Fruit fly (Drosophila melanogaster) Kc167 (cell line): ENCODE data around the gene Eig71Ee.

Experiments used
- Myc ChIP-seq: fragments of >200 bp; optimal IDR thresholded peaks from 2 replicates; lab custom pipeline; 2017; ENCODE audit warnings: missing external identifiers
- Sin3A ChIP-seq: fragments of >200 bp; optimal IDR thresholded peaks from 2 replicates; lab custom pipeline; 2018; ENCODE audit warnings: missing external identifiers
- h ChIP-seq: fragments of >200 bp; optimal IDR thresholded peaks from 3 replicates; lab custom pipeline; 2018; ENCODE audit warnings: missing external identifiers
- insv ChIP-seq: fragments of >200 bp; optimal IDR thresholded peaks from 3 replicates; lab custom pipeline; 2018; ENCODE audit warnings: missing external identifiers
- psq ChIP-seq: fragments of >200 bp; optimal IDR thresholded peaks from 2 replicates; lab custom pipeline; 2017; ENCODE audit warnings: missing external identifiers
- ttk ChIP-seq: sonication (Bioruptor generic); optimal IDR thresholded peaks from 2 replicates; lab custom pipeline; 2017; ENCODE audit warnings: missing external identifiers

Eig71Ee gene

dm6 chr3L:15691968-15692367 lies 36.2 kb upstream of the Eig71Ee start, which contains the start of gene CG34451:
Gene CG34451, minus strand, starts transcription at chr3L:15692068.
- TF ChIP-seq h (lab: Kevin White, UChicago) (no peak), Sin3A (lab: Kevin White, UChicago) (no peak), insv (lab: Kevin White, UChicago) (no peak), Myc (lab: Kevin White, UChicago) (no peak), psq (lab: Kevin White, UChicago) (no peak), ttk (lab: Kevin White, UChicago) (no peak)

DNA sequence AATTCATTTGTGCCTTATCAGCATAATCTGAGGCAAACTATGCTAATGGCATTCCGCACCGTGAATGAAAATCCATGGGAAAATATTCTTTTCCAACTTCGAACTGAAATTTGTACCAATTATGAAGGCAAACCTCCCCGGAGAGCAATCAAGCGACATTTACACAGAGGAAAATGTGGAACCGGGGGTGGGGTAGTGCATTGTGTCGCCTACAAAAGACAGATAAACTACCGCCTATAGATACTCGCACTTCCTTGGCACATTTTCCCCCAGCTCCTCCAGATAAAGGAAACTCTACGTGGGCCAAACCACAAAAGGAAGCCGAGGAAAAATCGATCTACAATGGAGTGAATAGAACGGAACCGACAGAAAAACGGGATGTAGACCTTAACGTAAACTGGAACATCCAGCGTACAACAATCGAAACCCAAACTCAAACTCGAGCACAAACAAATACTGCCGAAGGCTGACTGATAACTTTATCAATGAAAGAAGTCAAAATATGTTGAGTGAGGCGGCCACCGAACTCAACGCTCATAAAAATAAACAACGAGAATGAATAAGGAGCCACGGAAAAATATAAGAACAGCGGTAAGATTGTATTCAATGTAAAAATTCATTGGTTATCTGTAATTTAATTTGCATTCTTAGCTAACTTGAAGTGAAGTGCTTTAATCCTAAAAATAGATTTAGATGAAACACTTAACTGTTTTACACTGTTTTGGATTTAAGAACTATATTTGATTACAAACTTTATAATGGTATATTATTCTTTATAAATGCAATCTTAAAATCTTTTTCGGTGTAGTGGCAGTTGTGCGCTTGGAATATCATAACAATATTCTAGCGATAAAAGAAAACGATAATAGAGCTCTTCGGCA lies 35.1 kb upstream of the Eig71Ee start:
- TF ChIP-seq Myc (lab: Kevin White, UChicago) (no peak), h (lab: Kevin White, UChicago) (no peak), insv (lab: Kevin White, UChicago) (no peak), Sin3A (lab: Kevin White, UChicago) (no peak), psq (lab: Kevin White, UChicago) (no peak), ttk (lab: Kevin White, UChicago) (no peak)

dm6 chr3L:15689518-15689917 lies 33.7 kb upstream of the Eig71Ee start:
- TF ChIP-seq ttk (lab: Kevin White, UChicago) (no peak), Sin3A (lab: Kevin White, UChicago) (no peak)

dm6 chr3L:15687802-15688201 lies 32.0 kb upstream of the Eig71Ee start, which contains the start of gene CG34452:
Gene CG34452, minus strand, starts transcription at chr3L:15687902.
- TF ChIP-seq Myc (lab: Kevin White, UChicago) = no peak
- TF ChIP-seq Sin3A (lab: Kevin White, UChicago) = no peak
- TF ChIP-seq ttk (lab: Kevin White, UChicago) = no peak
- TF ChIP-seq h (lab: Kevin White, UChicago) = no peak
- TF ChIP-seq psq (lab: Kevin White, UChicago) = no peak
- TF ChIP-seq insv (lab: Kevin White, UChicago) = no peak

- TF ChIP-seq psq (lab: Kevin White, UChicago) (no peak), ttk (lab: Kevin White, UChicago) (no peak), h (lab: Kevin White, UChicago) (no peak), Sin3A (lab: Kevin White, UChicago) (no peak)
These were observed 28.2 kb upstream of the Eig71Ee start for dm6 chr3L:15684017-15684416.

DNA sequence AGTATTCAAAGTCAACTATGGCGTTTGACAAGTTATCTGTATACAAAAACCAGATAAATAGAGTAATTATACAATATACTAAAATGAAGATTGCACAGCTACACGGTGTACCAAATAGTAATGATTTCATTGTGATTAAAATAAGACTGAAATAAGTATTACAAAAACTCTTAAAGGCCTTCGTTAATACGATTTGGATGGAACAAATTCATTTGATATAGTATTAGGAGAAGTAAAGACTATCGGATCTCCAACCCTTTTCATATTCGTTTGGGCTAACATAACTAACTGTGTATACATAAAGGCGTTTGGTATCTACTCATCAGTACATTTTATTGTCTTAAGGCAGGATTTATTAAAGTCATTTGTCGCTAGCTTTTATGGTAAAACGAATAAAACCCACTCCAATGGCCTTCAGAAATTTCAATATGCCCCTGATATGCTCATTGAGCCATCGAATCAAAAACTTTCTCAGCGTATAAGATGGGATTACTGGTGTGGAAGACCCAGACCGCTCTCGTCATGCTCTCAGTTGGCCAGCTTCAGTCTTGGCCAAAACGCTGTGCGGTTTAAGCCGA lies 27.6 kb upstream of the Eig71Ee start, which contains the start of the genes CG7579 and Pgant8:
Gene CG7579 (minus strand): TSS at position 101 of the 578 bp plus-strand sequence.
Gene Pgant8 (plus strand): TSS at position 528 of the 578 bp plus-strand sequence.
- no peak for TF ChIP-seq psq (lab: Kevin White, UChicago)
- no peak for TF ChIP-seq Sin3A (lab: Kevin White, UChicago)
- TF ChIP-seq insv (lab: Kevin White, UChicago) = no peak
- no peak for TF ChIP-seq ttk (lab: Kevin White, UChicago)
- TF ChIP-seq h (lab: Kevin White, UChicago) = no peak
- no peak for TF ChIP-seq Myc (lab: Kevin White, UChicago)

DNA sequence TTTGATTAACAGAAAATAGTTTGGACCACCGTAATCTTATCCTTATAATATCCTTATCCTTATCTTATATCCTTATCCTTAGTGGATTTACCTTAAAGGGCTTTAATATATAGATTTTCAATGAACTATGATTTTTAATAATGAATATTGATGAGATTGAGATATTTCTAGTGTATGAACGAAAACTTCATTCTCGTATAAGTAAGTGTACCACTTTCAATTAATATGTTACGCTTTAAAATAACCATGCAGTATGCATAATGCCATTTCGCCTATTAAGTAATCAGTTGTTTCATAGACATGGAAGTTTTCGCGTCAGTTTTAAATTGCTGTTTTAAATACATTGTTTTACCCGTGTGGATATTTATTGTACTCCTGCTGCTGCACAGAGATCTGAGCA lies 23.6 kb upstream of the Eig71Ee start, which contains the start of gene CG7304:
Gene CG7304 (plus strand): TSS at position 301 of the 400 bp plus-strand sequence.
- TF ChIP-seq psq (lab: Kevin White, UChicago) = no peak
- no peak for TF ChIP-seq Myc (lab: Kevin White, UChicago)
- TF ChIP-seq insv (lab: Kevin White, UChicago) = no peak
- TF ChIP-seq ttk (lab: Kevin White, UChicago) = no peak
- no peak for TF ChIP-seq h (lab: Kevin White, UChicago)
- no peak for TF ChIP-seq Sin3A (lab: Kevin White, UChicago)

DNA sequence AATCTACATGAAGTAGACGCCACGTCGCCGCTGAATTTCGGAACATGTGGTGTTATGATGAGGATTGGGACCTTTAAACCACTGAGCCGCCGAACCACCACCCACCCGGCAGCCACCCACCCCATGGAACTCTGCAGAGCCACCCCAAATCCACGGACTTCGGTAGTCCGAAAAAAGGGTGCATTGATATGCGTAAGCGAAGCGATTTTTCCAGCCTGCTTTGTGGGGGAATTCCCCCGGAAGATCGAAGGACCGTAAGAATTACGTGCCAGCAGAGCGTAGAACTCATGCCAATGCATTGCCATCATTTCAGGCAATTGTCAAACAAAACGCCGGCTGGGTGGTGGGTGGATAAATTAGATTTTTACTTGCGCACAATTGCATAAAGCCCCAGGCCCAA lies 22.5 kb upstream of the Eig71Ee start:
- no peak for TF ChIP-seq psq (lab: Kevin White, UChicago)
- no peak for TF ChIP-seq insv (lab: Kevin White, UChicago)
- TF ChIP-seq ttk (lab: Kevin White, UChicago) = no peak
- TF ChIP-seq Sin3A (lab: Kevin White, UChicago) = no peak
- no peak for TF ChIP-seq h (lab: Kevin White, UChicago)
- TF ChIP-seq Myc (lab: Kevin White, UChicago) = no peak

DNA sequence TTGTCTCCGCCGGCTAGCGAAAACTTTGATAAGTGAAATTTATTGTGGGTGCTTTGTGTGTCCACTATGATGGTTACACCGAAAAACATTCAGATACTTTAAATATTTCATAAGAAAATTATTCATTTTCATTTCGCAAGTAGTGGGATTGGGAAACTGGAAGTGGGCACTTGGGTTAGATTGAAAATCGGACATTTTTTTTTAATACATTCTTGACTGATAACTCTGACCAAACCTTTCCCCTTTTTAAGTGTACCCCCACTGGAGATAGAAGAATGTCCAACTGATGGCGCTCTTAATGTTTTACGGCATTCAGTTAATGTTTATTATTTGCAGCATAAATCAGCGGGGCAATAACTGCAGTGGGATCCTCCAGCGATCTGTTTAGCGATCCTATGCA lies 21.9 kb upstream of the Eig71Ee start:
- TF ChIP-seq insv (lab: Kevin White, UChicago) (no peak), h (lab: Kevin White, UChicago) (no peak), psq (lab: Kevin White, UChicago) (no peak), Myc (lab: Kevin White, UChicago) (no peak), ttk (lab: Kevin White, UChicago) (no peak), Sin3A (lab: Kevin White, UChicago) (no peak)

DNA sequence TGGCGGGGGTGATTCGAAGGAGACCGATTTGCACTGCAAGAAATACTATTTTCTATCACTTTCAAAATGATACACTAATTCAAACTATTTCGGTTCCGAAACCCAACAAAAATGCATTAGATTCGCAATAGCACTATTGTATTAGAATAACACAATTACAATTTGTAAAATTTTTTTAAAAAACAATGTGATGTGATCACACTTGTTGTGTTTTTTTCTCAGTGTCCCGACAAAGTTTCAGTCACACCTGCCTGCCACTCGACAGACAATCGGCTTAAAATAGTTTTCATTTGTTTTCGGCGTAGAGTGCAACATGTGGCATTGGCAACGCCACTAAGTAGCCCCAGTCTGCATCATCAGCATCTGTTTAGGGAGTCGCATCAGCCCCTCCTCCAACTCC lies 19.3 kb upstream of the Eig71Ee start:
- TF ChIP-seq Myc (lab: Kevin White, UChicago) (no peak), h (lab: Kevin White, UChicago) (no peak), insv (lab: Kevin White, UChicago) (no peak), psq (lab: Kevin White, UChicago) (no peak), Sin3A (lab: Kevin White, UChicago) (no peak), ttk (lab: Kevin White, UChicago) (no peak)

DNA sequence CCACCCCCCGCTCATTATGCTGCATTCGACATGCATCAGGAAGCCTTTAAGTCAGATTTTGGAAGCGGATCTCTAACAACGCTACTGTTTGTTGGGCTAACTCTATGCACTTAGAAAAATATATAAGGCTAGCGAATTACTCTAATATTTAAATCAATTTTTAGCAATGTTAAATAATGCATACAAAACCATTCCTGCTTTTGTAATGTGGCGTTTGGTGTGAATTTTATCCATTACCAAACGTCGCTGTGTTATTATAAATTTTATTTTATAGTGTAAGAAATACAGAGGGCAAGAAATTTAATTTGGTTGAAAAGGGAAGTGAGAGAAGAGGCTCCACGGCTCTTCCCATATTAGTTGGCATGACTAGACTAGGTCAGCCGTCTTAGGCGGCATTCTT lies 17.0 kb upstream of the Eig71Ee start:
- TF ChIP-seq psq (lab: Kevin White, UChicago) (no peak), Myc (lab: Kevin White, UChicago) (no peak), h (lab: Kevin White, UChicago) (no peak), Sin3A (lab: Kevin White, UChicago) (no peak), ttk (lab: Kevin White, UChicago) (no peak), insv (lab: Kevin White, UChicago) (no peak)
